Worm (Caenorhabditis elegans) whole organism, L4/young adult: ENCODE data around the gene ZK593.2.

Experiments
- W03F9.2 ChIP-seq: fragments of 150-350 bp; optimal IDR thresholded peaks from 2 replicates; lab custom pipeline; 2014; ENCODE audit warnings: missing biosample characterization, missing genetic modification characterization
- dao-5 ChIP-seq: sonication (generic microtip); optimal IDR thresholded peaks from 2 replicates; lab custom pipeline; 2016; ENCODE audit warnings: missing genotype, missing genetic modification characterization, moderate library complexity, missing compliant biosample characterization
- him-1 ChIP-seq: sonication (generic microtip); optimal IDR thresholded peaks from 2 replicates; lab custom pipeline; 2016; ENCODE audit warnings: missing genotype, missing genetic modification reagents, missing genetic modification characterization, missing compliant biosample characterization

- TF ChIP-seq dao-5 (tag; lab: Kevin White, UChicago) (no peak), W03F9.2 (tag; lab: Kevin White, UChicago) (no peak), him-1 (tag; lab: Kevin White, UChicago) (no peak)
These were observed 16.7 kb upstream of the ZK593.2 start, which contains the start of gene srlf-13 for ce11 chrIV:10896512-10896911.
